Worm (Caenorhabditis elegans) whole organism, late embryonic: ENCODE measurements around the gene srd-42.

Source experiments
- C08G9.2 ChIP-seq: sonication (generic microtip); optimal IDR thresholded peaks from 2 replicates; lab custom pipeline; 2016; ENCODE audit warnings: mild to moderate bottlenecking, missing genetic modification characterization, moderate library complexity, missing compliant biosample characterization
- F13H6.1 ChIP-seq: sonication (generic microtip); optimal IDR thresholded peaks from 2 replicates; lab custom pipeline; 2016; ENCODE audit warnings: missing genetic modification characterization, missing compliant biosample characterization
- K02D7.2 ChIP-seq: sonication (generic microtip); optimal IDR thresholded peaks from 2 replicates; lab custom pipeline; 2017; ENCODE audit warnings: mild to moderate bottlenecking, missing genetic modification characterization, missing compliant biosample characterization
- T23F11.4 ChIP-seq: fragments of 200-800 bp; sonication (Bioruptor generic); optimal IDR thresholded peaks from 2 replicates; lab custom pipeline; 2018; ENCODE audit warnings: mild to moderate bottlenecking, missing genetic modification characterization, missing compliant biosample characterization
- ahr-1 ChIP-seq: sonication (generic microtip); optimal IDR thresholded peaks from 2 replicates; lab custom pipeline; 2016; ENCODE audit warnings: missing genetic modification characterization, missing compliant biosample characterization
- ama-1 ChIP-seq: fragments of 150-350 bp; optimal IDR thresholded peaks from 2 replicates; lab custom pipeline; 2014
- ceh-18 ChIP-seq: sonication (generic microtip); optimal IDR thresholded peaks from 2 replicates; lab custom pipeline; 2016; ENCODE audit warnings: missing genetic modification characterization, missing compliant biosample characterization
- ceh-19 ChIP-seq: fragments of 200-800 bp; sonication (Bioruptor generic); optimal IDR thresholded peaks from 2 replicates; lab custom pipeline; 2018; ENCODE audit warnings: mild to moderate bottlenecking, missing genetic modification characterization, missing compliant biosample characterization
- ceh-22 ChIP-seq: sonication (generic microtip); optimal IDR thresholded peaks from 2 replicates; lab custom pipeline; 2017; ENCODE audit warnings: missing biosample characterization, missing genetic modification characterization
- ceh-30 ChIP-seq: fragments of 150-350 bp; optimal IDR thresholded peaks from 2 replicates; lab custom pipeline; 2014; ENCODE audit warnings: missing biosample characterization, missing genetic modification characterization
- ceh-31 ChIP-seq: sonication (generic microtip); optimal IDR thresholded peaks from 2 replicates; lab custom pipeline; 2016; ENCODE audit warnings: missing genetic modification characterization, missing compliant biosample characterization
- ceh-45 ChIP-seq: fragments of 200-800 bp; sonication (Bioruptor generic); IDR thresholded peaks from 2 replicates; pipeline ENCODE4 v1.3.6; 2022; ENCODE audit warnings: missing genetic modification reagents, missing genetic modification characterization, missing compliant biosample characterization
- ceh-9 ChIP-seq: sonication (generic microtip); optimal IDR thresholded peaks from 2 replicates; lab custom pipeline; 2016; ENCODE audit warnings: mild to moderate bottlenecking, missing genetic modification characterization, inconsistent platforms, missing compliant biosample characterization
- che-1 ChIP-seq: sonication (generic microtip); optimal IDR thresholded peaks from 2 replicates; lab custom pipeline; 2016; ENCODE audit warnings: mild to moderate bottlenecking, missing genetic modification characterization, missing compliant biosample characterization
- elt-4 ChIP-seq: sonication (generic microtip); optimal IDR thresholded peaks from 2 replicates; lab custom pipeline; 2016; ENCODE audit warnings: missing genetic modification characterization, missing compliant biosample characterization
- ets-4 ChIP-seq: sonication (generic microtip); optimal IDR thresholded peaks from 2 replicates; lab custom pipeline; 2016; ENCODE audit warnings: missing genetic modification characterization, missing compliant biosample characterization
- fax-1 ChIP-seq: sonication (generic microtip); optimal IDR thresholded peaks from 2 replicates; lab custom pipeline; 2016; ENCODE audit warnings: missing genotype, missing genetic modification characterization, missing compliant biosample characterization
- gmeb-2 ChIP-seq: sonication (generic microtip); optimal IDR thresholded peaks from 2 replicates; lab custom pipeline; 2016; ENCODE audit warnings: missing genetic modification characterization, inconsistent platforms, missing compliant biosample characterization
- hlh-13 ChIP-seq: fragments of 200-800 bp; sonication (Bioruptor generic); optimal IDR thresholded peaks from 2 replicates; lab custom pipeline; 2018; ENCODE audit warnings: mild to moderate bottlenecking, missing genetic modification characterization, missing compliant biosample characterization
- hlh-15 ChIP-seq: sonication (generic microtip); optimal IDR thresholded peaks from 2 replicates; lab custom pipeline; 2016; ENCODE audit warnings: missing genetic modification characterization, missing compliant biosample characterization
- hlh-30 ChIP-seq: sonication (generic microtip); optimal IDR thresholded peaks from 2 replicates; lab custom pipeline; 2017; ENCODE audit warnings: antibody characterized with exemption, missing genetic modification characterization, missing compliant biosample characterization; ENCODE audit not compliant: insufficient read depth
- hlh-8 ChIP-seq: sonication (generic microtip); optimal IDR thresholded peaks from 2 replicates; lab custom pipeline; 2016; ENCODE audit warnings: missing genotype, missing genetic modification characterization, missing compliant biosample characterization
- lin-11 ChIP-seq: fragments of 200-800 bp; sonication (Bioruptor generic); optimal IDR thresholded peaks from 2 replicates; lab custom pipeline; 2018; ENCODE audit warnings: mild to moderate bottlenecking, missing genetic modification characterization, missing compliant biosample characterization
- odd-2 ChIP-seq: sonication (generic microtip); optimal IDR thresholded peaks from 2 replicates; lab custom pipeline; 2017; ENCODE audit warnings: antibody characterized with exemption, mild to moderate bottlenecking, missing genetic modification characterization, missing compliant biosample characterization
- pag-3 ChIP-seq: sonication (generic microtip); optimal IDR thresholded peaks from 2 replicates; lab custom pipeline; 2016; ENCODE audit warnings: missing compliant biosample characterization, missing genetic modification characterization, borderline replicate concordance
- pqm-1 ChIP-seq: sonication (generic microtip); optimal IDR thresholded peaks from 2 replicates; lab custom pipeline; 2016; ENCODE audit warnings: missing genetic modification characterization, missing compliant biosample characterization
- pros-1 ChIP-seq: fragments of 150-350 bp; optimal IDR thresholded peaks from 2 replicates; lab custom pipeline; 2014; ENCODE audit warnings: missing biosample characterization, missing genetic modification reagents, missing genetic modification characterization
- ref-2 ChIP-seq: sonication (generic microtip); optimal IDR thresholded peaks from 2 replicates; lab custom pipeline; 2016; ENCODE audit warnings: missing genetic modification characterization, missing compliant biosample characterization
- rnt-1 ChIP-seq: sonication (generic microtip); optimal IDR thresholded peaks from 2 replicates; lab custom pipeline; 2016; ENCODE audit warnings: missing genetic modification characterization, missing compliant biosample characterization
- sdc-2 ChIP-seq: sonication (generic microtip); optimal IDR thresholded peaks from 2 replicates; lab custom pipeline; 2016; ENCODE audit warnings: missing genotype, missing genetic modification characterization, missing compliant biosample characterization
- sox-2 ChIP-seq: fragments of 200-800 bp; sonication (Bioruptor generic); IDR thresholded peaks from 2 replicates; pipeline ENCODE4 v1.3.6; 2022; ENCODE audit warnings: missing genetic modification reagents, missing genetic modification characterization, missing compliant biosample characterization
- sox-4 ChIP-seq: sonication (generic microtip); optimal IDR thresholded peaks from 2 replicates; lab custom pipeline; 2017; ENCODE audit warnings: mild to moderate bottlenecking, missing genetic modification characterization, inconsistent platforms, missing compliant biosample characterization
- syd-9 ChIP-seq: sonication (generic microtip); optimal IDR thresholded peaks from 2 replicates; lab custom pipeline; 2016; ENCODE audit warnings: mild to moderate bottlenecking, missing genetic modification characterization, moderate library complexity, missing compliant biosample characterization
- unc-3 ChIP-seq, 2 experiments: fragments of 200-800 bp in 1 of 2; sonication (Bioruptor generic) in 1 of 2; sonication (generic microtip) in 1 of 2; conservative IDR thresholded peaks in 1 of 2; optimal IDR thresholded peaks in 1 of 2; 2 replicates each; pipeline versions ENCODE4 v1.3.6 to Lab custom; 2016 to 2022; ENCODE audit warnings: missing compliant biosample characterization in 2 of 2, missing genetic modification characterization in 2 of 2, missing genetic modification reagents in 1 of 2
- unc-42 ChIP-seq: sonication (generic microtip); optimal IDR thresholded peaks from 2 replicates; lab custom pipeline; 2016; ENCODE audit warnings: missing genotype, missing genetic modification characterization, missing compliant biosample characterization
- unc-55 ChIP-seq: sonication (generic microtip); optimal IDR thresholded peaks from 2 replicates; lab custom pipeline; 2017; ENCODE audit warnings: missing biosample characterization, missing genetic modification reagents, missing genetic modification characterization
- zip-5 ChIP-seq: sonication (generic microtip); optimal IDR thresholded peaks from 2 replicates; lab custom pipeline; 2016; ENCODE audit warnings: missing genetic modification characterization, missing compliant biosample characterization
- ztf-16 ChIP-seq: sonication (generic microtip); optimal IDR thresholded peaks from 2 replicates; lab custom pipeline; 2017; ENCODE audit warnings: missing genetic modification characterization, missing compliant biosample characterization

Gene srd-42

DNA sequence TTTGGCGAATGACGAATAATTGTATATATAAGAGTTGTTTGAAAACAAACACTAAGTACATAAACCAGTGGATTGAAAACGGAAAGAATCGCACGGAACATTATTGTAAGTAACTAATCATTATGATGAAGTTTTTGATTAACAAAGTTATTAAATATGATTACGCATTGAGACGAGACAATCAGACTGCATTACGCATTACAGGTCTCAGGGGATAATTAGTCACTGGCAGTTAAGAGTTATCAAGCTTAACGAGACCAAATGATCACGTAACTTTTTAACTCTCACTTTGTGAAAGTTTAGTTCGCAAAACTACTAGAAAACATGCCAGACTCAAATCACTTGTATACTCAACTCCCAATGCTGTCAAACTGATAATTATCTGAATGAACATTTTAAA is at the start of gene srd-42:
srd-42 (minus strand) TSS at position 101 of the 400 bp plus-strand sequence.
- TF ChIP-seq lin-11 (tag; lab: Kevin White, UChicago) (no peak), hlh-8 (tag; lab: Kevin White, UChicago) (no peak), unc-3 (GFP tag; conservative IDR thresholded peaks at IDR 0.05; lab: Robert Waterston, UW) (no peak), unc-3 (tag; optimal IDR thresholded peaks at IDR 0.05; lab: Kevin White, UChicago) (no peak), ama-1 (lab: Kevin White, UChicago) (no peak), syd-9 (no peak), fax-1 (tag; lab: Kevin White, UChicago) (no peak), elt-4 (no peak), che-1 (tag; lab: Kevin White, UChicago) (no peak), T23F11.4 (GFP tag; lab: Kevin White, UChicago) (no peak), rnt-1 (tag; lab: Kevin White, UChicago) (no peak), ceh-22 (tag; lab: Kevin White, UChicago) (no peak), F13H6.1 (tag; lab: Kevin White, UChicago) (no peak), unc-55 (GFP tag; lab: Kevin White, UChicago) (no peak), sox-2 (GFP tag; lab: Robert Waterston, UW) (no peak), C08G9.2 (tag; lab: Kevin White, UChicago) (no peak)

DNA sequence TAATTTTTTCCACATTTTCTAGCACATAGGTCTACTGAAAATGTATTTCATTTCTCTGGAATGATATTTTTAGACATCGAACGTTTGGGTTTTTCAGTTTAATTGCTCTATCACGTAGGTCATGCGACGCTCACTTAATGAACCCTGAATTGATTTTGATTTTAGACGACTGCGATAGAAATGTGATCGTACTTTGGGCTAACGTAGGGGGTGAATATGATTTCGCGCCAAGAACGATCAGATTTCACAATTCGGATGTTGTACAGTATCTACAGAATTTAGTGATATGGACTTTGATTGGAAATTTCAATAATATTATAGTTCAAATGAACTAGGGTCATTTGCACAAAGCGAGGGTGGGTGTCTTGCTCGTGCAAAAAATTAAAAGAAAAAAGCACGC is 48.9 kb upstream of the srd-42 start:
- TF ChIP-seq sdc-2 (tag; lab: Kevin White, UChicago): no peak
- no peak for TF ChIP-seq ceh-31 (tag; lab: Kevin White, UChicago)
- no peak for TF ChIP-seq sox-2 (GFP tag; lab: Robert Waterston, UW)
- TF ChIP-seq syd-9: no peak
- no peak for TF ChIP-seq zip-5 (tag; lab: Kevin White, UChicago)
- TF ChIP-seq ets-4 (tag; lab: Kevin White, UChicago): no peak
- TF ChIP-seq ceh-22 (tag; lab: Kevin White, UChicago): no peak
- TF ChIP-seq ahr-1 (tag; lab: Kevin White, UChicago): no peak
- no peak for TF ChIP-seq hlh-15 (tag; lab: Kevin White, UChicago)
- TF ChIP-seq C08G9.2 (tag; lab: Kevin White, UChicago): no peak
- no peak for TF ChIP-seq ceh-19 (GFP tag; lab: Kevin White, UChicago)
- TF ChIP-seq hlh-30 (tag; lab: Kevin White, UChicago): no peak
- no peak for TF ChIP-seq K02D7.2 (tag; lab: Kevin White, UChicago)
- no peak for TF ChIP-seq ceh-30
- no peak for TF ChIP-seq ztf-16
- no peak for TF ChIP-seq ceh-45 (GFP tag; lab: Robert Waterston, UW)
- no peak for TF ChIP-seq pqm-1 (tag; lab: Kevin White, UChicago)
- TF ChIP-seq ceh-9 (tag; lab: Kevin White, UChicago): no peak
- no peak for TF ChIP-seq gmeb-2

DNA sequence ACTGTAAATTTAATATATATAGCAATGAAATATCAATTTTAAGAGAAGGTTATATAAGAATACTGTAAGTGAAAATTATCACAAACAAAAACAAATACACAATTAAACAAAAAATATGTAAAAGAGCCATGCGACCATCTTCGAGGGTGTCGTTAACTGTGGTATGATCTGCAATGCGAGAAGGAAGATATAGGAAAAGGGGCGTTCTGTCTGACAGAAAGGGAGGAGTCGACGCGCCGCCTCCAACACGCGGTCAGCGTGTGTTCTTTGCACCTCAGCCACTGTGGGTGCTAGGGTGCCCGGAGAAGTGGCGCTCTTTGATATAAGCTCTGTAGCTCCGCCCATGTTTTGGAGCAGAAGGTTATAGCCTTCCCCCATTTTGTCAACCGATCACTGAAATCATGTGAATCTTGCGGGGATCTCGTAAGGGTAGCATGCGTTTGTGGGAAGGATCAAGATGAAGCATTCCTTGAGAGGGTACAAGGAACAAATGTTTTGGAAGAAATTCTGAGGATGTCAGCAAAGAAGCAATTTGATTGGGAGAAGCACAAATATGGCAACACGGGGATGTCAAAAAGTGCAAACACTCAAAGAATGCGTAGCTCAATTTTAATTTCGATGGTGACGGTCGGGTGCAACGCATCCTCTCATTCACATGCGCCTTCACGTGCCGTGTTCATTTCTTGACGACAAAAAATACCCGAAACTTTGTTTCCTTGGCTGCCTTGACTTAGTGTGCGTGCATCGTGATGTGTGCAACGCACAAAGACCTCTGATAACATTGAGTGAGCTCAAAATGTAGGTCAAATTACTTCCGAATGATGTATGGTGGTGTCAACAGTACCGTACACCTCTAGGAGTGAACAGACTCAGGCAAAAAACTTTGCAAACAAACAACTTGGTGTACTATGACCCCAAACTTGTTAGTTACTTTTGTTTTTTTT is 47.8 kb upstream of the srd-42 start, which contains the start of gene mxl-3:
mxl-3 (minus strand) TSS at position 1 of the 944 bp plus-strand sequence.
- TF ChIP-seq hlh-15 (tag; lab: Kevin White, UChicago) (no peak), pros-1 (tag; lab: Kevin White, UChicago) (no peak), ceh-18 (tag; lab: Kevin White, UChicago) (peak; percentile 11), elt-4 (no peak), unc-42 (no peak), ztf-16 (no peak), pqm-1 (tag; lab: Kevin White, UChicago) (no peak), pag-3 (no peak), C08G9.2 (tag; lab: Kevin White, UChicago) (peak; percentile 2), ref-2 (no peak), F13H6.1 (tag; lab: Kevin White, UChicago) (no peak), hlh-13 (GFP tag; lab: Kevin White, UChicago) (no peak), sox-4 (no peak), ceh-45 (GFP tag; lab: Robert Waterston, UW) (no peak), odd-2 (tag; lab: Kevin White, UChicago) (no peak)
